Fruit fly (Drosophila melanogaster) S2 (cell line): ENCODE measurements around the gene retm.

Experiments used
- CG8478 ChIP-seq: fragments of >200 bp; optimal IDR thresholded peaks from 2 replicates; lab custom pipeline; 2018
- CTCF ChIP-seq, 2 experiments: fragments of >200 bp; optimal IDR thresholded peaks; 2 replicates each; lab custom pipeline; 2018

- TF ChIP-seq CG8478 (lab: Kevin White, UChicago): no peak
- TF ChIP-seq CTCF (optimal IDR thresholded peaks at IDR 0.05; lab: Kevin White, UChicago): no peak
Measured at dm6 chr2L:6424198-6424597, 31.5 kb downstream of the retm start, which contains the start of gene Fic.
